Fruit fly (Drosophila melanogaster): ENCODE results near the gene Hira.

dm6 chrX:7700239-7700793 lies 21.6 kb upstream of the Hira start:
- TF ChIP-seq CG7556 (GFP tag; optimal IDR thresholded peaks at IDR 0.05), result peak; percentile 81
- no peak for TF ChIP-seq CG13287 (GFP tag; IDR thresholded peaks at IDR 0.05; ENCODE audit: partially characterized antibody)
- peak; percentile 89 for TF ChIP-seq mam (GFP tag; optimal IDR thresholded peaks at IDR 0.05)
- no peak for TF ChIP-seq CG8478 (optimal IDR thresholded peaks at IDR 0.05)
- peak; percentile 93 for TF ChIP-seq CG2199 (GFP tag; IDR thresholded peaks at IDR 0.05)
- TF ChIP-seq Adf1 (GFP tag; IDR thresholded peaks at IDR 0.05), result peak; percentile 51; the same call in 1 of the 2 replicates
- peak; percentile 59 for TF ChIP-seq zen (tag; optimal IDR thresholded peaks at IDR 0.05)
- no peak for TF ChIP-seq Dll (GFP tag; IDR thresholded peaks at IDR 0.05; ENCODE audit: partially characterized antibody)
- peak; percentile 70 for TF ChIP-seq CG33213 (GFP tag; optimal IDR thresholded peaks at IDR 0.05)
